Worm (Caenorhabditis elegans) whole organism, L1 larva: ENCODE results near the gene spat-2.

Experiments used
- C04F5.9 ChIP-seq: sonication (generic microtip); optimal IDR thresholded peaks from 2 replicates; lab custom pipeline; 2016; ENCODE audit warnings: missing genetic modification characterization, missing compliant biosample characterization
- C16A3.4 ChIP-seq: fragments of 150-350 bp; optimal IDR thresholded peaks from 2 replicates; lab custom pipeline; 2014; ENCODE audit warnings: missing biosample characterization, missing genetic modification characterization
- C34B4.2 ChIP-seq: sonication (generic microtip); optimal IDR thresholded peaks from 2 replicates; lab custom pipeline; 2017; ENCODE audit warnings: mild to moderate bottlenecking, missing genetic modification characterization, missing compliant biosample characterization
- blmp-1 ChIP-seq: fragments of 150-350 bp; optimal IDR thresholded peaks from 2 replicates; lab custom pipeline; 2014; ENCODE audit warnings: missing biosample characterization, missing genetic modification characterization
- ceh-63 ChIP-seq: fragments of 200-800 bp; sonication (Bioruptor generic); optimal IDR thresholded peaks from 2 replicates; lab custom pipeline; 2018; ENCODE audit warnings: mild to moderate bottlenecking, missing genetic modification characterization, missing compliant biosample characterization
- ceh-82 ChIP-seq, 3 experiments: fragments of 150-350 bp in 1 of 3; sonication (generic microtip) in 2 of 3; optimal IDR thresholded peaks; 2 replicates each; lab custom pipeline; 2014 to 2017; ENCODE audit warnings: missing biosample characterization in 3 of 3, missing genetic modification characterization in 3 of 3
- ceh-88 ChIP-seq: fragments of 200-800 bp; sonication (Bioruptor generic); IDR thresholded peaks from 2 replicates; pipeline ENCODE4 v1.3.6; 2022; ENCODE audit warnings: missing genetic modification characterization, missing compliant biosample characterization
- ceh-90 ChIP-seq: sonication (generic microtip); optimal IDR thresholded peaks from 2 replicates; lab custom pipeline; 2016; ENCODE audit warnings: missing genetic modification characterization, missing compliant biosample characterization
- dpl-1 ChIP-seq, 3 experiments: fragments of 150-350 bp in 2 of 3; sonication (generic microtip) in 1 of 3; optimal IDR thresholded peaks; 2 replicates each; lab custom pipeline; 2014 to 2017; ENCODE audit warnings: missing biosample characterization in 3 of 3, missing genetic modification characterization in 3 of 3, missing genetic modification reagents in 3 of 3
- dsc-1 ChIP-seq: sonication (generic microtip); optimal IDR thresholded peaks from 2 replicates; lab custom pipeline; 2016; ENCODE audit warnings: mild to moderate bottlenecking, missing genetic modification characterization, missing compliant biosample characterization
- egl-27 ChIP-seq, 2 experiments: fragments of 150-350 bp in 1 of 2; sonication (generic microtip); optimal IDR thresholded peaks; 3 replicates each; lab custom pipeline; 2017 to 2018; ENCODE audit warnings: missing biosample characterization in 2 of 2, missing genetic modification characterization in 2 of 2, missing genetic modification reagents in 2 of 2
- elt-3 ChIP-seq, 6 experiments: fragments of 150-350 bp in 1 of 6; sonication (generic microtip); optimal IDR thresholded peaks; 2 replicates each; lab custom pipeline; 2017 to 2018; ENCODE audit warnings: missing biosample characterization in 6 of 6, missing genetic modification characterization in 6 of 6, inconsistent platforms in 1 of 6
- ets-5 ChIP-seq: fragments of 200-800 bp; sonication (Bioruptor generic); IDR thresholded peaks from 2 replicates; pipeline ENCODE4 v1.3.6; 2022; ENCODE audit warnings: missing genetic modification characterization, missing compliant biosample characterization
- fkh-10 ChIP-seq: sonication (generic microtip); optimal IDR thresholded peaks from 2 replicates; lab custom pipeline; 2017; ENCODE audit warnings: missing biosample characterization, missing genetic modification reagents, missing genetic modification characterization
- fkh-4 ChIP-seq: sonication (generic microtip); optimal IDR thresholded peaks from 2 replicates; lab custom pipeline; 2016; ENCODE audit warnings: missing compliant biosample characterization, missing genetic modification characterization, borderline replicate concordance
- fkh-8 ChIP-seq: sonication (generic microtip); optimal IDR thresholded peaks from 2 replicates; lab custom pipeline; 2016; ENCODE audit warnings: mild to moderate bottlenecking, missing genetic modification characterization, missing compliant biosample characterization
- grh-1 ChIP-seq: fragments of 200-800 bp; sonication (Bioruptor generic); IDR thresholded peaks from 2 replicates; pipeline ENCODE4 v1.3.6; 2022; ENCODE audit warnings: missing genetic modification reagents, missing genetic modification characterization, missing compliant biosample characterization
- hlh-4 ChIP-seq: sonication (generic microtip); optimal IDR thresholded peaks from 2 replicates; lab custom pipeline; 2016; ENCODE audit warnings: mild to moderate bottlenecking, missing genetic modification characterization, missing compliant biosample characterization
- hpl-2 ChIP-seq: fragments of 150-350 bp; optimal IDR thresholded peaks from 2 replicates; lab custom pipeline; 2014; ENCODE audit warnings: missing biosample characterization, missing genetic modification reagents, missing genetic modification characterization
- irx-1 ChIP-seq: sonication (generic microtip); optimal IDR thresholded peaks from 2 replicates; lab custom pipeline; 2016; ENCODE audit warnings: missing genetic modification characterization, missing compliant biosample characterization
- isw-1 ChIP-seq: fragments of 200-800 bp; sonication (Bioruptor generic); IDR thresholded peaks from 2 replicates; pipeline ENCODE4 v1.3.6; 2022; ENCODE audit warnings: missing genetic modification characterization, missing compliant biosample characterization
- jun-1 ChIP-seq: fragments of 150-350 bp; optimal IDR thresholded peaks from 2 replicates; lab custom pipeline; 2014; ENCODE audit warnings: missing biosample characterization, missing genetic modification reagents, missing genetic modification characterization
- lin-14 ChIP-seq: fragments of 200-800 bp; sonication (Bioruptor generic); optimal IDR thresholded peaks from 2 replicates; lab custom pipeline; 2018; ENCODE audit warnings: mild to moderate bottlenecking, missing genetic modification characterization, moderate library complexity, missing compliant biosample characterization
- lin-15B ChIP-seq: fragments of 150-350 bp; sonication (generic microtip); optimal IDR thresholded peaks from 3 replicates; lab custom pipeline; 2014; ENCODE audit warnings: missing biosample characterization, missing genetic modification characterization
- lin-35 ChIP-seq, 2 experiments: fragments of 150-350 bp; optimal IDR thresholded peaks; 2 replicates each; lab custom pipeline; 2014; ENCODE audit warnings: missing biosample characterization in 2 of 2, missing genetic modification characterization in 2 of 2, missing genetic modification reagents in 2 of 2
- lin-39 ChIP-seq: fragments of 150-350 bp; optimal IDR thresholded peaks from 2 replicates; lab custom pipeline; 2014; ENCODE audit warnings: missing biosample characterization, missing genetic modification reagents, missing genetic modification characterization
- lsy-2 ChIP-seq, 2 experiments: fragments of 150-350 bp; optimal IDR thresholded peaks; 2 replicates each; lab custom pipeline; 2014; ENCODE audit warnings: missing biosample characterization in 2 of 2, missing genetic modification characterization in 2 of 2
- mab-9 ChIP-seq: fragments of 200-800 bp; sonication (Bioruptor generic); IDR thresholded peaks from 2 replicates; pipeline ENCODE4 v1.3.6; 2022; ENCODE audit warnings: missing genetic modification reagents, missing genetic modification characterization, missing compliant biosample characterization
- mdl-1 ChIP-seq, 2 experiments: fragments of 150-350 bp; optimal IDR thresholded peaks; 2 replicates each; lab custom pipeline; 2014 to 2017; ENCODE audit warnings: missing biosample characterization in 2 of 2, missing genetic modification characterization in 2 of 2, inconsistent platforms in 1 of 2
- mep-1 ChIP-seq: fragments of 150-350 bp; optimal IDR thresholded peaks from 2 replicates; lab custom pipeline; 2014; ENCODE audit warnings: missing biosample characterization, missing genetic modification characterization
- nhr-19 ChIP-seq: fragments of 200-800 bp; sonication (Bioruptor generic); conservative IDR thresholded peaks from 2 replicates; pipeline ENCODE4 v1.3.6; 2022; ENCODE audit warnings: missing genetic modification characterization, missing compliant biosample characterization
- nhr-20 ChIP-seq: sonication (generic microtip); optimal IDR thresholded peaks from 2 replicates; lab custom pipeline; 2016; ENCODE audit warnings: mild to moderate bottlenecking, missing genetic modification characterization, missing compliant biosample characterization
- nhr-237 ChIP-seq: fragments of 150-350 bp; optimal IDR thresholded peaks from 2 replicates; lab custom pipeline; 2014; ENCODE audit warnings: missing biosample characterization, missing genetic modification characterization
- nhr-47 ChIP-seq: sonication (generic microtip); optimal IDR thresholded peaks from 2 replicates; lab custom pipeline; 2016; ENCODE audit warnings: mild to moderate bottlenecking, missing genetic modification characterization, moderate library complexity, missing compliant biosample characterization
- nhr-71 ChIP-seq: sonication (generic microtip); optimal IDR thresholded peaks from 2 replicates; lab custom pipeline; 2016; ENCODE audit warnings: mild to moderate bottlenecking, missing genetic modification characterization, moderate library complexity, missing compliant biosample characterization
- nhr-84 ChIP-seq: sonication (generic microtip); optimal IDR thresholded peaks from 2 replicates; lab custom pipeline; 2017; ENCODE audit warnings: missing biosample characterization, missing genetic modification characterization
- nhr-90 ChIP-seq: sonication (generic microtip); optimal IDR thresholded peaks from 2 replicates; lab custom pipeline; 2016; ENCODE audit warnings: mild to moderate bottlenecking, missing genetic modification characterization, missing compliant biosample characterization; ENCODE audit not compliant: poor library complexity
- pqm-1 ChIP-seq: sonication (generic microtip); optimal IDR thresholded peaks from 3 replicates; lab custom pipeline; 2017; ENCODE audit warnings: missing biosample characterization, missing genetic modification characterization
- rnt-1 ChIP-seq: sonication (generic microtip); optimal IDR thresholded peaks from 2 replicates; lab custom pipeline; 2016; ENCODE audit warnings: mild to moderate bottlenecking, missing genetic modification characterization, moderate library complexity, missing compliant biosample characterization
- skn-1 ChIP-seq: fragments of 150-350 bp; optimal IDR thresholded peaks from 2 replicates; lab custom pipeline; 2014; ENCODE audit warnings: missing biosample characterization, missing genetic modification characterization
- snpc-4 ChIP-seq: fragments of 150-350 bp; optimal IDR thresholded peaks from 2 replicates; lab custom pipeline; 2014; ENCODE audit warnings: missing biosample characterization, missing genetic modification characterization
- snu-23 ChIP-seq: sonication (generic microtip); optimal IDR thresholded peaks from 2 replicates; lab custom pipeline; 2016; ENCODE audit warnings: missing genetic modification characterization, missing compliant biosample characterization
- sox-4 ChIP-seq: sonication (generic microtip); optimal IDR thresholded peaks from 2 replicates; lab custom pipeline; 2016; ENCODE audit warnings: missing genetic modification characterization, missing compliant biosample characterization
- sptf-1 ChIP-seq: fragments of 150-350 bp; optimal IDR thresholded peaks from 2 replicates; lab custom pipeline; 2014; ENCODE audit warnings: missing biosample characterization, missing genetic modification characterization
- sup-37 ChIP-seq: fragments of 200-800 bp; sonication (Bioruptor generic); optimal IDR thresholded peaks from 2 replicates; lab custom pipeline; 2018; ENCODE audit warnings: mild to moderate bottlenecking, missing genetic modification characterization, missing compliant biosample characterization
- unc-130 ChIP-seq: fragments of 150-350 bp; optimal IDR thresholded peaks from 2 replicates; lab custom pipeline; 2017; ENCODE audit warnings: missing biosample characterization, missing genetic modification characterization, inconsistent platforms
- unc-62 ChIP-seq: fragments of 150-350 bp; optimal IDR thresholded peaks from 2 replicates; lab custom pipeline; 2014; ENCODE audit warnings: missing biosample characterization, missing genetic modification reagents, missing genetic modification characterization
- vab-15 ChIP-seq: sonication (generic microtip); optimal IDR thresholded peaks from 2 replicates; lab custom pipeline; 2017; ENCODE audit warnings: missing genotype, mild to moderate bottlenecking, missing genetic modification characterization, missing compliant biosample characterization
- zag-1 ChIP-seq: fragments of 150-350 bp; optimal IDR thresholded peaks from 2 replicates; lab custom pipeline; 2014; ENCODE audit warnings: missing biosample characterization, missing genetic modification characterization
- ztf-11 ChIP-seq, 2 experiments: sonication (generic microtip); optimal IDR thresholded peaks; 2 replicates each; lab custom pipeline; 2016 to 2017; ENCODE audit warnings: missing genetic modification characterization in 2 of 2, missing biosample characterization in 1 of 2, missing compliant biosample characterization in 1 of 2

Gene spat-2

ce11 chrIII:11064576-11064975 is 27.8 kb downstream of the spat-2 start:
- TF ChIP-seq ztf-11 (tag; optimal IDR thresholded peaks at IDR 0.05; lab: Kevin White, UChicago) (no peak), mab-9 (GFP tag; lab: Robert Waterston, UW) (no peak), sup-37 (GFP tag; lab: Kevin White, UChicago) (no peak), sox-4 (no peak), fkh-4 (tag; lab: Kevin White, UChicago) (no peak), lsy-2 (tag; optimal IDR thresholded peaks at IDR 0.05; lab: Kevin White, UChicago) (no peak), mep-1 (tag; lab: Kevin White, UChicago) (no peak), nhr-237 (tag; lab: Kevin White, UChicago) (no peak)

- TF ChIP-seq blmp-1 (tag; lab: Kevin White, UChicago) (no peak), unc-130 (peak; percentile 79), ztf-11 (tag; optimal IDR thresholded peaks at IDR 0.05; lab: Kevin White, UChicago) (peak in 1 of 2 experiments; percentile 57), isw-1 (GFP tag; lab: Robert Waterston, UW) (peak; percentile 66), C04F5.9 (tag; lab: Kevin White, UChicago) (peak; percentile 52), fkh-8 (tag; lab: Kevin White, UChicago) (peak; percentile 61), skn-1 (tag; lab: Kevin White, UChicago) (peak; percentile 79), grh-1 (peak; percentile 61), sup-37 (GFP tag; lab: Kevin White, UChicago) (peak; percentile 84), ceh-90 (no peak), hpl-2 (GFP tag; lab: Kevin White, UChicago) (peak; percentile 48), dpl-1 (GFP tag; optimal IDR thresholded peaks at IDR 0.05; lab: Kevin White, UChicago) (peak; percentile 58 to 78 (median 77)), snu-23 (GFP tag; lab: Kevin White, UChicago) (peak; percentile 90), lin-14 (GFP tag; lab: Kevin White, UChicago) (no peak), elt-3 (tag; optimal IDR thresholded peaks at IDR 0.05; lab: Kevin White, UChicago) (peak in 3 of 6 experiments; percentile 4 to 76 (median 5)), ceh-63 (GFP tag; lab: Kevin White, UChicago) (peak; percentile 19), C16A3.4 (tag; lab: Kevin White, UChicago) (peak; percentile 81), nhr-47 (peak; percentile 93), dsc-1 (peak; percentile 95), zag-1 (tag; lab: Kevin White, UChicago) (no peak), lin-15B (tag; lab: Kevin White, UChicago) (no peak), mdl-1 (tag; optimal IDR thresholded peaks at IDR 0.05; lab: Kevin White, UChicago) (peak in 1 of 2 experiments; percentile 80), egl-27 (tag; optimal IDR thresholded peaks at IDR 0.05; lab: Kevin White, UChicago) (no peak), lin-39 (tag; lab: Kevin White, UChicago) (peak; percentile 81), ceh-82 (tag; optimal IDR thresholded peaks at IDR 0.05; lab: Kevin White, UChicago) (peak; percentile 45 to 68 (median 55)), mab-9 (GFP tag; lab: Robert Waterston, UW) (peak; percentile 85), pqm-1 (no peak), nhr-90 (peak; percentile 93), nhr-237 (tag; lab: Kevin White, UChicago) (no peak), ceh-88 (peak; percentile 79), nhr-20 (tag; lab: Kevin White, UChicago) (peak; percentile 79), sptf-1 (tag; lab: Kevin White, UChicago) (no peak), nhr-84 (tag; lab: Kevin White, UChicago) (no peak), fkh-4 (tag; lab: Kevin White, UChicago) (peak; percentile 53), rnt-1 (peak; percentile 95), nhr-19 (GFP tag; lab: Robert Waterston, UW) (peak; percentile 93), snpc-4 (peak; percentile 68), fkh-10 (GFP tag; lab: Kevin White, UChicago) (peak; percentile 43), C34B4.2 (tag; lab: Kevin White, UChicago) (no peak), hlh-4 (tag; lab: Kevin White, UChicago) (no peak), irx-1 (tag; lab: Kevin White, UChicago) (peak; percentile 87), jun-1 (tag; lab: Kevin White, UChicago) (peak; percentile 89), vab-15 (no peak), nhr-71 (tag; lab: Kevin White, UChicago) (peak; percentile 90), ets-5 (GFP tag; lab: Robert Waterston, UW) (no peak), unc-62 (no peak), lin-35 (GFP tag; optimal IDR thresholded peaks at IDR 0.05; lab: Kevin White, UChicago) (peak; percentile 65 to 86)
These were observed 30.0 kb downstream of the spat-2 start for ce11 chrIII:11066691-11067090.
